Fruit fly (Drosophila melanogaster): ENCODE measurements around the gene Nmd3.

DNA sequence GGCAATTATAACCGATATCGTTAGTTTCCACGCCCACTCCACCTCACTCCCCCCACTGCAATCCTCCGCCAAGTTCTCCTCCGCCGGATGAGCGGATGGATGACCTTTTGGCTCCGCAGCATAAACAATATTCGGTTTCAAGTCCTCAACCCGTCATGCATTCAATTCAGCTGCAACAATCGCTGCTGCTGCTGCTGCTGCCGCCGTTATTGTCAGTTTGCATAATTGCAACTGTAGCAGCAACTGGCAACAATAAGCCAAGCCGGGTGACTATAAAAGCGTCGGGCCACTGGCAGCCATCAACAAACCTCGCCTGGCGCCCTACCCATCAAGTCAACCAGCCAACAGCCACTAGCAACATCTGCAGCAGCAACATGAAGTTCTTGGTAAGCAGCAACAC is 2.1 kb upstream of the Nmd3 start, which contains the start of gene CG17777:
- TF ChIP-seq rn (GFP tag; IDR thresholded peaks at IDR 0.05) (no peak), Pif1B (GFP tag; optimal IDR thresholded peaks at IDR 0.05) (no peak), CG4496 (GFP tag; IDR thresholded peaks at IDR 0.05) (no peak)

Measured in whole organism, pupa.